Fruit fly (Drosophila melanogaster) whole organism, embryonic: ENCODE data around the gene Irp-1B.

ENCODE experiments used
- Antp ChIP-seq: fragments of 200-800 bp; sonication (Bioruptor generic); optimal IDR thresholded peaks from 3 replicates; lab custom pipeline; 2016; ENCODE audit warnings: missing biosample characterization, missing genetic modification characterization
- Atf3 ChIP-seq: fragments of 200-800 bp; sonication (Bioruptor generic); optimal IDR thresholded peaks from 3 replicates; lab custom pipeline; 2016; ENCODE audit warnings: missing biosample characterization, missing genetic modification characterization
- CG10366 ChIP-seq: fragments of 200-800 bp; sonication (Bioruptor generic); IDR thresholded peaks from 2 replicates; pipeline ENCODE4 v1.3.6; 2022; ENCODE audit warnings: missing biosample characterization, missing genetic modification characterization
- CG11560 ChIP-seq: fragments of 200-800 bp; sonication (Bioruptor generic); IDR thresholded peaks from 3 replicates; pipeline ENCODE4 v1.3.6; 2022; ENCODE audit warnings: missing biosample characterization, missing genetic modification characterization
- CG12942 ChIP-seq: fragments of 200-800 bp; sonication (Bioruptor generic); optimal IDR thresholded peaks from 3 replicates; lab custom pipeline; 2016; ENCODE audit warnings: missing biosample characterization, missing genetic modification characterization
- CG16863 ChIP-seq: fragments of 200-800 bp; sonication (Bioruptor generic); optimal IDR thresholded peaks from 3 replicates; lab custom pipeline; 2016; ENCODE audit warnings: missing biosample characterization, missing genetic modification characterization
- CG17385 ChIP-seq: fragments of 200-800 bp; sonication (Bioruptor generic); optimal IDR thresholded peaks from 3 replicates; lab custom pipeline; 2018; ENCODE audit warnings: missing biosample characterization, mild to moderate bottlenecking, missing genetic modification characterization
- CG17802 ChIP-seq: fragments of 200-800 bp; sonication (Bioruptor generic); optimal IDR thresholded peaks from 2 replicates; lab custom pipeline; 2018; ENCODE audit warnings: missing biosample characterization, mild to moderate bottlenecking, missing genetic modification characterization, moderate library complexity
- CG18262 ChIP-seq: fragments of 200-800 bp; optimal IDR thresholded peaks from 3 replicates; lab custom pipeline; 2019; ENCODE audit warnings: missing biosample characterization, mild to moderate bottlenecking, missing genetic modification characterization, moderate library complexity
- CG2129 ChIP-seq: fragments of 200-800 bp; sonication (Bioruptor generic); IDR thresholded peaks from 2 replicates; pipeline ENCODE4 v1.3.6; 2022; ENCODE audit warnings: missing biosample characterization, missing genetic modification characterization; ENCODE audit not compliant: partially characterized antibody
- CG2678 ChIP-seq: fragments of 200-800 bp; sonication (Bioruptor generic); optimal IDR thresholded peaks from 3 replicates; lab custom pipeline; 2019; ENCODE audit warnings: missing biosample characterization, mild to moderate bottlenecking, missing genetic modification characterization, moderate library complexity
- CG32772 ChIP-seq: fragments of 200-800 bp; sonication (Bioruptor generic); IDR thresholded peaks from 2 replicates; pipeline ENCODE4 v1.3.6; 2022; ENCODE audit warnings: missing biosample characterization, missing genetic modification characterization
- CG42726 ChIP-seq: fragments of 200-800 bp; sonication (Bioruptor generic); IDR thresholded peaks from 2 replicates; pipeline ENCODE4 v1.3.6; 2022; ENCODE audit warnings: missing biosample characterization, missing genetic modification characterization; ENCODE audit not compliant: partially characterized antibody
- CG4730 ChIP-seq: fragments of 200-800 bp; sonication (Bioruptor generic); IDR thresholded peaks from 2 replicates; pipeline ENCODE4 v1.3.6; 2022; ENCODE audit warnings: missing biosample characterization, missing genetic modification characterization
- CG7556 ChIP-seq: fragments of 200-800 bp; sonication (Bioruptor generic); optimal IDR thresholded peaks from 2 replicates; lab custom pipeline; 2017; ENCODE audit warnings: missing biosample characterization, mild to moderate bottlenecking, missing genetic modification characterization
- CG9727 ChIP-seq: fragments of 200-800 bp; sonication (Bioruptor generic); optimal IDR thresholded peaks from 3 replicates; lab custom pipeline; 2017; ENCODE audit warnings: missing biosample characterization, mild to moderate bottlenecking, missing genetic modification characterization
- Dad ChIP-seq: fragments of 200-800 bp; sonication (Bioruptor generic); optimal IDR thresholded peaks from 3 replicates; lab custom pipeline; 2016; ENCODE audit warnings: missing biosample characterization, missing genetic modification characterization
- Dek ChIP-seq: fragments of 200-800 bp; sonication (Bioruptor generic); optimal IDR thresholded peaks from 3 replicates; lab custom pipeline; 2019; ENCODE audit warnings: missing biosample characterization, mild to moderate bottlenecking, missing genetic modification characterization, moderate library complexity
- Eip74EF ChIP-seq, 2 experiments: fragments of 200-800 bp in 1 of 2; fragments of >200 bp in 1 of 2; sonication (Bioruptor generic) in 1 of 2; optimal IDR thresholded peaks; 2 replicates each; lab custom pipeline; 2017 to 2019; ENCODE audit warnings: missing biosample characterization in 2 of 2, missing genetic modification characterization in 2 of 2, mild to moderate bottlenecking in 1 of 2, moderate library complexity in 1 of 2
- Lhr ChIP-seq: fragments of 200-800 bp; sonication (Bioruptor generic); optimal IDR thresholded peaks from 3 replicates; lab custom pipeline; 2017; ENCODE audit warnings: mild to moderate bottlenecking, missing biosample characterization, missing genetic modification reagents, missing genetic modification characterization
- NFAT ChIP-seq: fragments of 200-800 bp; sonication (Bioruptor generic); IDR thresholded peaks from 2 replicates; pipeline ENCODE4 v1.3.6; 2022; ENCODE audit warnings: missing biosample characterization, missing genetic modification characterization
- Oaz ChIP-seq: fragments of 200-800 bp; sonication (Bioruptor generic); IDR thresholded peaks from 2 replicates; pipeline ENCODE4 v1.3.6; 2022; ENCODE audit warnings: missing biosample characterization, missing genetic modification characterization
- Pdp1 ChIP-seq, 2 experiments: fragments of 200-800 bp; sonication (Bioruptor generic); optimal IDR thresholded peaks; 3 replicates each; lab custom pipeline; 2016; ENCODE audit warnings: missing biosample characterization in 2 of 2, missing genetic modification characterization in 2 of 2, mild to moderate bottlenecking in 1 of 2, moderate library complexity in 1 of 2
- Poxn ChIP-seq: fragments of 200-800 bp; sonication (Bioruptor generic); IDR thresholded peaks from 2 replicates; pipeline ENCODE4 v1.3.6; 2022; ENCODE audit warnings: missing biosample characterization, missing genetic modification characterization
- bcd ChIP-seq: fragments of 200-800 bp; sonication (Bioruptor generic); optimal IDR thresholded peaks from 2 replicates; lab custom pipeline; 2017; ENCODE audit warnings: missing biosample characterization, mild to moderate bottlenecking, missing genetic modification characterization
- btn ChIP-seq: fragments of 200-800 bp; sonication (Bioruptor generic); optimal IDR thresholded peaks from 2 replicates; lab custom pipeline; 2016; ENCODE audit warnings: missing biosample characterization, missing genetic modification characterization
- chif ChIP-seq, 2 experiments: fragments of 200-800 bp; sonication (Bioruptor generic); optimal IDR thresholded peaks; 3 replicates each; lab custom pipeline; 2016; ENCODE audit warnings: missing biosample characterization in 2 of 2, missing genetic modification characterization in 2 of 2
- chn ChIP-seq: fragments of 200-800 bp; sonication (Bioruptor generic); optimal IDR thresholded peaks from 2 replicates; lab custom pipeline; 2016; ENCODE audit warnings: missing biosample characterization, missing genetic modification characterization
- ci ChIP-seq: fragments of 200-800 bp; sonication (Bioruptor generic); IDR thresholded peaks from 3 replicates; pipeline ENCODE4 v1.3.6; 2022; ENCODE audit warnings: missing biosample characterization, missing genetic modification characterization
- crc ChIP-seq: fragments of 200-800 bp; sonication (Bioruptor generic); optimal IDR thresholded peaks from 2 replicates; lab custom pipeline; 2016; ENCODE audit warnings: missing biosample characterization, missing genetic modification characterization
- cwo ChIP-seq: fragments of 200-800 bp; sonication (Bioruptor generic); optimal IDR thresholded peaks from 3 replicates; lab custom pipeline; 2017; ENCODE audit warnings: missing biosample characterization, missing genetic modification characterization, mild to moderate bottlenecking, moderate library complexity, missing genetic modification reagents
- dan ChIP-seq: fragments of 200-800 bp; sonication (Bioruptor generic); IDR thresholded peaks from 2 replicates; pipeline ENCODE4 v1.3.6; 2022; ENCODE audit warnings: missing biosample characterization, missing genetic modification characterization
- dm ChIP-seq: fragments of 200-800 bp; sonication (Bioruptor generic); optimal IDR thresholded peaks from 3 replicates; lab custom pipeline; 2016; ENCODE audit warnings: missing biosample characterization, missing genetic modification characterization
- dmrt11E ChIP-seq: fragments of 200-800 bp; sonication (Bioruptor generic); optimal IDR thresholded peaks from 3 replicates; lab custom pipeline; 2018; ENCODE audit warnings: missing biosample characterization, mild to moderate bottlenecking, missing genetic modification characterization, moderate library complexity
- dmrt99B ChIP-seq: fragments of 200-800 bp; sonication (Bioruptor generic); optimal IDR thresholded peaks from 2 replicates; lab custom pipeline; 2018; ENCODE audit warnings: missing biosample characterization, mild to moderate bottlenecking, missing genetic modification characterization, moderate library complexity
- ems ChIP-seq: fragments of 200-800 bp; sonication (Bioruptor generic); optimal IDR thresholded peaks from 3 replicates; lab custom pipeline; 2016; ENCODE audit warnings: missing biosample characterization, missing genetic modification characterization
- eve ChIP-seq, 2 experiments: fragments of >200 bp; optimal IDR thresholded peaks; 2 replicates each; lab custom pipeline; 2017; ENCODE audit warnings: missing biosample characterization in 2 of 2, missing genetic modification characterization in 2 of 2
- eyg ChIP-seq: fragments of 200-800 bp; sonication (Bioruptor generic); optimal IDR thresholded peaks from 3 replicates; lab custom pipeline; 2016; ENCODE audit warnings: missing biosample characterization, missing genetic modification characterization
- fd102C ChIP-seq: fragments of 200-800 bp; sonication (Bioruptor generic); optimal IDR thresholded peaks from 2 replicates; lab custom pipeline; 2018; ENCODE audit warnings: missing biosample characterization, mild to moderate bottlenecking, missing genetic modification characterization, moderate library complexity
- gce ChIP-seq: fragments of 200-800 bp; sonication (Bioruptor generic); IDR thresholded peaks from 3 replicates; pipeline ENCODE4 v1.3.6; 2022; ENCODE audit warnings: missing biosample characterization, missing genetic modification characterization
- gem ChIP-seq: fragments of 200-800 bp; sonication (Bioruptor generic); optimal IDR thresholded peaks from 2 replicates; lab custom pipeline; 2019; ENCODE audit warnings: missing biosample characterization, mild to moderate bottlenecking, missing genetic modification characterization, moderate library complexity
- gsb ChIP-seq: fragments of 200-800 bp; sonication (Bioruptor generic); IDR thresholded peaks from 2 replicates; pipeline ENCODE4 v1.3.6; 2022; ENCODE audit warnings: missing biosample characterization, missing genetic modification characterization
- knrl ChIP-seq: fragments of 200-800 bp; sonication (Bioruptor generic); IDR thresholded peaks from 3 replicates; pipeline ENCODE4 v1.3.6; 2022; ENCODE audit warnings: missing biosample characterization, missing genetic modification characterization; ENCODE audit not compliant: partially characterized antibody
- maf-S ChIP-seq: fragments of 200-800 bp; sonication (Bioruptor generic); optimal IDR thresholded peaks from 2 replicates; lab custom pipeline; 2016; ENCODE audit warnings: missing biosample characterization, missing genetic modification characterization
- peb ChIP-seq: fragments of 200-800 bp; sonication (Bioruptor generic); IDR thresholded peaks from 2 replicates; pipeline ENCODE4 v1.3.6; 2022; ENCODE audit warnings: missing biosample characterization, missing genetic modification characterization
- pita ChIP-seq: fragments of 200-800 bp; sonication (Bioruptor generic); optimal IDR thresholded peaks from 2 replicates; lab custom pipeline; 2017; ENCODE audit warnings: missing biosample characterization, mild to moderate bottlenecking, missing genetic modification characterization
- prd ChIP-seq, 3 experiments: fragments of >200 bp in 2 of 3; fragments of 200-800 bp in 1 of 3; sonication (Bioruptor generic) in 1 of 3; optimal IDR thresholded peaks in 2 of 3; IDR thresholded peaks in 1 of 3; 2 replicates in 2 of 3; 3 replicates in 1 of 3; pipeline versions ENCODE4 v1.3.6 to Lab custom; 2017 to 2022; ENCODE audit warnings: missing biosample characterization in 1 of 3, missing genetic modification characterization in 1 of 3
- sisA ChIP-seq: fragments of 200-800 bp; sonication (Bioruptor generic); IDR thresholded peaks from 2 replicates; pipeline ENCODE4 v1.3.6; 2022; ENCODE audit warnings: missing biosample characterization, missing genetic modification characterization
- tio ChIP-seq: fragments of 200-800 bp; sonication (Bioruptor generic); optimal IDR thresholded peaks from 2 replicates; lab custom pipeline; 2017; ENCODE audit warnings: missing biosample characterization, missing genetic modification characterization, inconsistent platforms
- unpg ChIP-seq: fragments of 200-800 bp; sonication (Bioruptor generic); optimal IDR thresholded peaks from 3 replicates; lab custom pipeline; 2018; ENCODE audit warnings: missing biosample characterization, mild to moderate bottlenecking, missing genetic modification characterization, moderate library complexity
- zen ChIP-seq: fragments of 200-800 bp; sonication (Bioruptor generic); optimal IDR thresholded peaks from 3 replicates; lab custom pipeline; 2018; ENCODE audit warnings: missing biosample characterization, mild to moderate bottlenecking, missing genetic modification characterization, moderate library complexity

The Irp-1B gene

dm6 chr3R:10370495-10370894, 42.2 kb downstream of the Irp-1B start (continued):
- TF ChIP-seq crc (no peak), Lhr (GFP tag; lab: Kevin White, UChicago) (no peak), CG12942 (GFP tag; lab: Kevin White, UChicago) (no peak), Dad (GFP tag; lab: Kevin White, UChicago) (no peak), CG42726 (no peak), CG18262 (tag; lab: Kevin White, UChicago) (peak; percentile 61), gce (GFP tag; lab: Robert Waterston, UW) (no peak), CG16863 (no peak), dan (GFP tag; lab: Robert Waterston, UW) (no peak), Pdp1 (GFP tag; optimal IDR thresholded peaks at IDR 0.05; lab: Kevin White, UChicago) (no peak), Atf3 (GFP tag; lab: Kevin White, UChicago) (no peak), knrl (GFP tag; lab: Robert Waterston, UW) (no peak), prd (optimal IDR thresholded peaks at IDR 0.05; lab: Kevin White, UChicago) (no peak), prd (GFP tag; IDR thresholded peaks at IDR 0.05; lab: Robert Waterston, UW) (peak; percentile 80; the same call in 2 of the 3 replicates), zen (tag; lab: Kevin White, UChicago) (peak; percentile 78), eyg (no peak), CG9727 (GFP tag; lab: Kevin White, UChicago) (peak; percentile 33), CG2678 (tag; lab: Kevin White, UChicago) (no peak), ci (GFP tag; lab: Robert Waterston, UW) (no peak), bcd (GFP tag; lab: Kevin White, UChicago) (no peak), CG32772 (no peak), Poxn (GFP tag; lab: Robert Waterston, UW) (no peak), Eip74EF (GFP tag; optimal IDR thresholded peaks at IDR 0.05; lab: Kevin White, UChicago) (no peak), NFAT (GFP tag; lab: Robert Waterston, UW) (no peak), CG17802 (tag; lab: Kevin White, UChicago) (no peak), maf-S (GFP tag; lab: Kevin White, UChicago) (no peak), unpg (GFP tag; lab: Kevin White, UChicago) (no peak), eve (GFP tag; optimal IDR thresholded peaks at IDR 0.05; lab: Kevin White, UChicago) (no peak), gsb (GFP tag; lab: Robert Waterston, UW) (no peak), ems (GFP tag; lab: Kevin White, UChicago) (no peak), CG10366 (GFP tag; lab: Robert Waterston, UW) (no peak), Oaz (GFP tag; lab: Robert Waterston, UW) (no peak), CG2129 (GFP tag; lab: Robert Waterston, UW) (no peak), CG17385 (GFP tag; lab: Kevin White, UChicago) (no peak), CG7556 (GFP tag; lab: Kevin White, UChicago) (peak; percentile 6), dmrt11E (tag; lab: Kevin White, UChicago) (peak; percentile 69), dmrt99B (tag; lab: Kevin White, UChicago) (no peak), dm (no peak), fd102C (GFP tag; lab: Kevin White, UChicago) (no peak), CG11560 (tag; lab: Robert Waterston, UW) (no peak), btn (GFP tag; lab: Kevin White, UChicago) (no peak), sisA (no peak; the same call in 1 of the 2 replicates), Antp (GFP tag; lab: Kevin White, UChicago) (no peak), chn (no peak), Dek (tag; lab: Kevin White, UChicago) (no peak), pita (GFP tag; lab: Kevin White, UChicago) (no peak), gem (tag; lab: Kevin White, UChicago) (no peak), tio (GFP tag; lab: Kevin White, UChicago) (no peak), cwo (GFP tag; lab: Kevin White, UChicago) (no peak), peb (GFP tag; lab: Robert Waterston, UW) (no peak), CG4730 (GFP tag; lab: Robert Waterston, UW) (no peak), chif (GFP tag; optimal IDR thresholded peaks at IDR 0.05; lab: Kevin White, UChicago) (peak in 1 of 2 experiments; percentile 19)
